Worm (Caenorhabditis elegans) whole organism, late embryonic: ENCODE data around the gene abt-1.

ENCODE experiments used
- ahr-1 ChIP-seq: sonication (generic microtip); optimal IDR thresholded peaks from 2 replicates; lab custom pipeline; 2016; ENCODE audit warnings: missing genetic modification characterization, missing compliant biosample characterization
- ama-1 ChIP-seq: fragments of 150-350 bp; optimal IDR thresholded peaks from 2 replicates; lab custom pipeline; 2014
- ceh-2 ChIP-seq: sonication (generic microtip); optimal IDR thresholded peaks from 2 replicates; lab custom pipeline; 2016; ENCODE audit warnings: missing genotype, missing genetic modification characterization, missing compliant biosample characterization
- ceh-9 ChIP-seq: sonication (generic microtip); optimal IDR thresholded peaks from 2 replicates; lab custom pipeline; 2016; ENCODE audit warnings: mild to moderate bottlenecking, missing genetic modification characterization, inconsistent platforms, missing compliant biosample characterization
- hlh-30 ChIP-seq: sonication (generic microtip); optimal IDR thresholded peaks from 2 replicates; lab custom pipeline; 2017; ENCODE audit warnings: antibody characterized with exemption, missing genetic modification characterization, missing compliant biosample characterization; ENCODE audit not compliant: insufficient read depth
- pqm-1 ChIP-seq: sonication (generic microtip); optimal IDR thresholded peaks from 2 replicates; lab custom pipeline; 2016; ENCODE audit warnings: missing genetic modification characterization, missing compliant biosample characterization
- sox-2 ChIP-seq: fragments of 200-800 bp; sonication (Bioruptor generic); IDR thresholded peaks from 2 replicates; pipeline ENCODE4 v1.3.6; 2022; ENCODE audit warnings: missing genetic modification reagents, missing genetic modification characterization, missing compliant biosample characterization
- unc-55 ChIP-seq: sonication (generic microtip); optimal IDR thresholded peaks from 2 replicates; lab custom pipeline; 2017; ENCODE audit warnings: missing biosample characterization, missing genetic modification reagents, missing genetic modification characterization
- zip-5 ChIP-seq: sonication (generic microtip); optimal IDR thresholded peaks from 2 replicates; lab custom pipeline; 2016; ENCODE audit warnings: missing genetic modification characterization, missing compliant biosample characterization

ce11 chrIV:10161706-10162105 is 53.0 kb downstream of the abt-1 start, which contains the start of gene pps-1:
- TF ChIP-seq sox-2 (GFP tag; lab: Robert Waterston, UW) = no peak
- no peak for TF ChIP-seq unc-55
- no peak for TF ChIP-seq zip-5 (tag; lab: Kevin White, UChicago)
- no peak for TF ChIP-seq pqm-1 (tag; lab: Kevin White, UChicago)
- no peak for TF ChIP-seq ama-1 (lab: Kevin White, UChicago)
- no peak for TF ChIP-seq ceh-9 (tag; lab: Kevin White, UChicago)
- TF ChIP-seq ceh-2 (tag; lab: Kevin White, UChicago) = no peak
- TF ChIP-seq hlh-30 (tag; lab: Kevin White, UChicago) = no peak
- TF ChIP-seq ahr-1 (tag; lab: Kevin White, UChicago) = no peak
